Worm (Caenorhabditis elegans): ENCODE results near the gene C07B5.3.

DNA sequence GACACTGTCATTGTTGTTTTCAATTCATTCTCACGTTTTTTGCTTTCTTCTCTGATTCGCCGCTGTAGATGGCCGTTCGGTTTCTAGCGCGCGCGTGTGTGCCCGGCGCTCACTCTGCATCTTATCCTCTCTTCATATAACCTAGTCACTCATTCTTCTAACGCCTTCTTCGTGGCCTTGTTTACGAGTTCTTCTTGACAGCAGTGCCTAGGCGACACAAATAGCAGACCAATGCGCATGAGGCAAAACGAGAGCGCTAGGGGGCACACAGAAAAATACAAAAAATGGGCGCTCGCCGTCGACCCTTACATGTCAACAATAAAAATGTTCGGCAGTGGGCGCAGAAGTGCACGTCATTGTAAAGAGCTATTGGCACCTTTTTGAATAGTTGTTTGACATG, 28.1 kb upstream of the C07B5.3 start:
- TF ChIP-seq dao-5 (tag; optimal IDR thresholded peaks at IDR 0.05) (no peak), him-1 (tag; optimal IDR thresholded peaks at IDR 0.05) (peak; percentile 30)
